Fruit fly (Drosophila melanogaster): ENCODE results near the gene Atg16.

- TF ChIP-seq Myc (optimal IDR thresholded peaks at IDR 0.05) (no peak), Sin3A (optimal IDR thresholded peaks at IDR 0.05) (no peak), h (optimal IDR thresholded peaks at IDR 0.05) (no peak), psq (optimal IDR thresholded peaks at IDR 0.05) (no peak), ttk (optimal IDR thresholded peaks at IDR 0.05) (no peak), insv (optimal IDR thresholded peaks at IDR 0.05) (no peak)
Observed at dm6 chr3R:29867470-29867869, 32.6 kb upstream of the Atg16 start.
